Worm (Caenorhabditis elegans): ENCODE measurements around the gene fem-2.

- TF ChIP-seq tab-1 (GFP tag; IDR thresholded peaks at IDR 0.05) = no peak
- TF ChIP-seq ztf-23 (GFP tag; IDR thresholded peaks at IDR 0.05) = no peak
- TF ChIP-seq med-1 (GFP tag; optimal IDR thresholded peaks at IDR 0.05; ENCODE audit: insufficient read depth) = no peak
- no peak for TF ChIP-seq cog-1 (tag; optimal IDR thresholded peaks at IDR 0.05)
- no peak for TF ChIP-seq ref-1 (GFP tag; conservative IDR thresholded peaks at IDR 0.05)
- no peak for TF ChIP-seq T22C8.4 (GFP tag; IDR thresholded peaks at IDR 0.05)
- no peak for TF ChIP-seq flt-1 (GFP tag; IDR thresholded peaks at IDR 0.05)
- no peak for TF ChIP-seq ztf-29 (GFP tag; IDR thresholded peaks at IDR 0.05)
- no peak for TF ChIP-seq klf-2 (GFP tag; conservative IDR thresholded peaks at IDR 0.05)
Measured at ce11 chrIII:605415-606054, 28.9 kb downstream of the fem-2 start, which contains the start of the genes Y55B1AR.4 and ttr-7.
